Worm (Caenorhabditis elegans) whole organism, young adult: ENCODE data around the gene gtap-2.

Experiments
- ama-1 ChIP-seq, 3 experiments: fragments of 150-350 bp in 1 of 3; sonication (generic microtip) in 2 of 3; optimal IDR thresholded peaks; 2 replicates each; lab custom pipeline; 2014 to 2018; ENCODE audit warnings: missing biosample characterization in 2 of 3, missing genetic modification characterization in 2 of 3, missing genetic modification reagents in 2 of 3
- athp-1 ChIP-seq: sonication (generic microtip); optimal IDR thresholded peaks from 2 replicates; lab custom pipeline; 2017; ENCODE audit warnings: mild to moderate bottlenecking, missing genetic modification characterization, missing compliant biosample characterization

DNA sequence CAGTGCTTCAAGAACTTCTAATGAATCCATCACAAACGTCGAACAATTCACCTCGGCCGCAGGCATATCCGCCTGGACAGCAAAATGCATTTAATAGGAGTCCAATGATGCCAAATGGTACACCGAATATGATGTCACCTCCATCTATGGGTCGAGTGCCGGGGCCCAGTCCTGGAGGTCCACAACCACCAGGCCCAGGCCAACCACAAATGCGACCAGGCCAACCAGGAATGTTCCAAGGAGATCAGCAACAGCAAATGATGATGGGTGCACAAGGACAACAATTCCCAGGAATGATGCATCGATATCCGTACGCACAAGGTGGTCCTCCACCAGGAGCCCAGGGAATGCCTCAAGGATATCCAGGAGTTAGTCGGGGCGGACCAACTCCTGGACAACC lies 41.2 kb upstream of the gtap-2 start:
- no peak for TF ChIP-seq ama-1 (optimal IDR thresholded peaks at IDR 0.05; lab: Kevin White, UChicago)
- no peak for TF ChIP-seq ama-1 (GFP tag; optimal IDR thresholded peaks at IDR 0.05; lab: Kevin White, UChicago)
- no peak for TF ChIP-seq athp-1 (tag; lab: Kevin White, UChicago)
